Worm (Caenorhabditis elegans) whole organism, late embryonic: ENCODE results near the gene ZK899.2.

ENCODE experiments used
- lin-11 ChIP-seq: fragments of 200-800 bp; sonication (Bioruptor generic); optimal IDR thresholded peaks from 2 replicates; lab custom pipeline; 2018; ENCODE audit warnings: mild to moderate bottlenecking, missing genetic modification characterization, missing compliant biosample characterization
- syd-9 ChIP-seq: sonication (generic microtip); optimal IDR thresholded peaks from 2 replicates; lab custom pipeline; 2016; ENCODE audit warnings: mild to moderate bottlenecking, missing genetic modification characterization, moderate library complexity, missing compliant biosample characterization

ce11 chrX:9402464-9402863, 49.3 kb downstream of the ZK899.2 start:
- TF ChIP-seq lin-11 (tag; lab: Kevin White, UChicago) (no peak), syd-9 (no peak)
